Worm (Caenorhabditis elegans) whole organism, L4 larva: Measurements from ENCODE around the gene R160.14.

Experiments used
- F26F4.8 ChIP-seq: fragments of 200-800 bp; sonication (Bioruptor generic); conservative IDR thresholded peaks from 2 replicates; pipeline ENCODE4 v1.3.6; 2022; ENCODE audit warnings: missing genetic modification characterization, missing compliant biosample characterization
- F37D6.2 ChIP-seq: sonication (generic microtip); optimal IDR thresholded peaks from 2 replicates; lab custom pipeline; 2016; ENCODE audit warnings: mild to moderate bottlenecking, missing genetic modification characterization, missing compliant biosample characterization
- F49E8.2 ChIP-seq: sonication (generic microtip); optimal IDR thresholded peaks from 2 replicates; lab custom pipeline; 2016; ENCODE audit warnings: missing compliant biosample characterization, mild to moderate bottlenecking, missing genetic modification characterization, borderline replicate concordance
- R02D3.7 ChIP-seq: fragments of 150-350 bp; sonication (generic microtip); optimal IDR thresholded peaks from 3 replicates; lab custom pipeline; 2014; ENCODE audit warnings: missing biosample characterization, missing genetic modification characterization
- T26A8.4 ChIP-seq: fragments of 200-800 bp; sonication (Bioruptor generic); IDR thresholded peaks from 2 replicates; pipeline ENCODE4 v1.3.6; 2022; ENCODE audit warnings: missing genetic modification characterization, missing compliant biosample characterization
- Y48G9A.11 ChIP-seq: fragments of 200-800 bp; sonication (Bioruptor generic); IDR thresholded peaks from 2 replicates; pipeline ENCODE4 v1.3.6; 2022; ENCODE audit warnings: missing genetic modification reagents, missing genetic modification characterization, missing compliant biosample characterization
- Y75B8A.6 ChIP-seq: fragments of 200-800 bp; sonication (Bioruptor generic); IDR thresholded peaks from 2 replicates; pipeline ENCODE4 v1.3.6; 2022; ENCODE audit warnings: missing genetic modification reagents, missing genetic modification characterization, missing compliant biosample characterization
- ZK337.2 ChIP-seq: fragments of 200-800 bp; sonication (Bioruptor generic); IDR thresholded peaks from 2 replicates; pipeline ENCODE4 v1.3.6; 2022; ENCODE audit warnings: missing genetic modification reagents, missing genetic modification characterization, missing compliant biosample characterization
- ZK546.5 ChIP-seq, 2 experiments: sonication (generic microtip); optimal IDR thresholded peaks; 2 replicates each; lab custom pipeline; 2017; ENCODE audit warnings: missing biosample characterization in 2 of 2, missing genetic modification characterization in 2 of 2
- aha-1 ChIP-seq: fragments of 150-350 bp; peaks from one replicate; lab custom pipeline; 2014; ENCODE audit warnings: missing biosample characterization, missing genetic modification characterization
- aly-2 ChIP-seq: sonication (generic microtip); optimal IDR thresholded peaks from 2 replicates; lab custom pipeline; 2018; ENCODE audit warnings: missing biosample characterization, missing genetic modification characterization
- ceh-28 ChIP-seq: fragments of 150-350 bp; optimal IDR thresholded peaks from 2 replicates; lab custom pipeline; 2014; ENCODE audit warnings: missing biosample characterization, missing genetic modification reagents, missing genetic modification characterization
- ceh-62 ChIP-seq: sonication (generic microtip); optimal IDR thresholded peaks from 2 replicates; lab custom pipeline; 2017; ENCODE audit warnings: missing biosample characterization, missing genetic modification characterization
- ceh-82 ChIP-seq: sonication (generic microtip); optimal IDR thresholded peaks from 2 replicates; lab custom pipeline; 2017; ENCODE audit warnings: missing biosample characterization, missing genetic modification characterization
- ces-1 ChIP-seq: fragments of 150-350 bp; sonication (generic microtip); optimal IDR thresholded peaks from 4 replicates; lab custom pipeline; 2014; ENCODE audit warnings: missing biosample characterization, missing genetic modification reagents, missing genetic modification characterization
- daf-19 ChIP-seq: fragments of 200-800 bp; sonication (Bioruptor generic); conservative IDR thresholded peaks from 2 replicates; pipeline ENCODE4 v1.3.6; 2022; ENCODE audit warnings: missing genetic modification characterization, missing compliant biosample characterization
- dmd-8 ChIP-seq: fragments of 200-800 bp; sonication (Bioruptor generic); IDR thresholded peaks from 2 replicates; pipeline ENCODE4 v1.3.6; 2022; ENCODE audit warnings: missing genetic modification characterization, missing compliant biosample characterization
- dmd-9 ChIP-seq: fragments of 200-800 bp; sonication (Bioruptor generic); IDR thresholded peaks from 2 replicates; pipeline ENCODE4 v1.3.6; 2022; ENCODE audit warnings: missing genetic modification reagents, missing genetic modification characterization, missing compliant biosample characterization
- dve-1 ChIP-seq: sonication (generic microtip); optimal IDR thresholded peaks from 2 replicates; lab custom pipeline; 2017; ENCODE audit warnings: antibody characterized with exemption, mild to moderate bottlenecking, missing genetic modification characterization, missing compliant biosample characterization; ENCODE audit not compliant: insufficient read depth
- egl-27 ChIP-seq: sonication (generic microtip); optimal IDR thresholded peaks from 3 replicates; lab custom pipeline; 2017; ENCODE audit warnings: missing biosample characterization, missing genetic modification reagents, missing genetic modification characterization
- fkh-10 ChIP-seq: fragments of 150-350 bp; optimal IDR thresholded peaks from 2 replicates; lab custom pipeline; 2014; ENCODE audit warnings: missing biosample characterization, missing genetic modification reagents, missing genetic modification characterization
- hlh-11 ChIP-seq: fragments of 200-800 bp; sonication (Bioruptor generic); optimal IDR thresholded peaks from 2 replicates; lab custom pipeline; 2018; ENCODE audit warnings: mild to moderate bottlenecking, missing genetic modification characterization, missing compliant biosample characterization
- hmg-1.1 ChIP-seq: fragments of 200-800 bp; sonication (Bioruptor generic); IDR thresholded peaks from 2 replicates; pipeline ENCODE4 v1.3.6; 2022; ENCODE audit warnings: missing genetic modification reagents, missing genetic modification characterization, missing compliant biosample characterization
- lim-7 ChIP-seq: fragments of 200-800 bp; sonication (Bioruptor generic); IDR thresholded peaks from 2 replicates; pipeline ENCODE4 v1.3.6; 2022; ENCODE audit warnings: missing genetic modification characterization, missing compliant biosample characterization
- lin-13 ChIP-seq: fragments of 150-350 bp; optimal IDR thresholded peaks from 2 replicates; lab custom pipeline; 2014; ENCODE audit warnings: missing biosample characterization, missing genetic modification reagents, missing genetic modification characterization
- lin-38 ChIP-seq: fragments of 200-800 bp; sonication (Bioruptor generic); IDR thresholded peaks from 2 replicates; pipeline ENCODE4 v1.3.6; 2022; ENCODE audit warnings: missing genetic modification reagents, missing genetic modification characterization, missing compliant biosample characterization
- lsy-2 ChIP-seq, 2 experiments: fragments of 150-350 bp in 1 of 2; sonication (generic microtip) in 1 of 2; optimal IDR thresholded peaks; 2 replicates each; lab custom pipeline; 2014 to 2017; ENCODE audit warnings: missing biosample characterization in 2 of 2, missing genetic modification characterization in 2 of 2
- madf-9 ChIP-seq: fragments of 200-800 bp; sonication (Bioruptor generic); conservative IDR thresholded peaks from 2 replicates; pipeline ENCODE4 v1.3.6; 2022; ENCODE audit warnings: missing genetic modification reagents, missing genetic modification characterization, missing compliant biosample characterization
- mdl-1 ChIP-seq, 2 experiments: fragments of 150-350 bp in 1 of 2; sonication (generic microtip) in 1 of 2; optimal IDR thresholded peaks; 2 replicates each; lab custom pipeline; 2014 to 2017; ENCODE audit warnings: missing biosample characterization in 2 of 2, missing genetic modification characterization in 2 of 2
- mxl-3 ChIP-seq: fragments of 200-800 bp; sonication (Bioruptor generic); optimal IDR thresholded peaks from 2 replicates; lab custom pipeline; 2018; ENCODE audit warnings: mild to moderate bottlenecking, missing genetic modification characterization, missing compliant biosample characterization
- nhr-10 ChIP-seq: fragments of 150-350 bp; optimal IDR thresholded peaks from 2 replicates; lab custom pipeline; 2014; ENCODE audit warnings: missing biosample characterization, missing genetic modification characterization
- nhr-102 ChIP-seq: sonication (generic microtip); optimal IDR thresholded peaks from 2 replicates; lab custom pipeline; 2016; ENCODE audit warnings: mild to moderate bottlenecking, missing genetic modification characterization, moderate library complexity, missing compliant biosample characterization
- nhr-11 ChIP-seq: fragments of 150-350 bp; optimal IDR thresholded peaks from 2 replicates; lab custom pipeline; 2014; ENCODE audit warnings: missing biosample characterization, missing genetic modification characterization
- nhr-25 ChIP-seq: sonication (generic microtip); optimal IDR thresholded peaks from 2 replicates; lab custom pipeline; 2017; ENCODE audit warnings: missing genetic modification characterization, mild to moderate bottlenecking, missing compliant biosample characterization, antibody characterized with exemption, moderate library complexity, borderline replicate concordance; ENCODE audit not compliant: insufficient read depth
- nhr-42 ChIP-seq: fragments of 200-800 bp; sonication (Bioruptor generic); IDR thresholded peaks from 2 replicates; pipeline ENCODE4 v1.3.6; 2022; ENCODE audit warnings: missing genetic modification characterization, missing compliant biosample characterization
- nhr-6 ChIP-seq: fragments of 150-350 bp; optimal IDR thresholded peaks from 2 replicates; lab custom pipeline; 2014; ENCODE audit warnings: missing biosample characterization, missing genetic modification characterization
- sdz-12 ChIP-seq: fragments of 200-800 bp; sonication (Bioruptor generic); optimal IDR thresholded peaks from 2 replicates; lab custom pipeline; 2018; ENCODE audit warnings: mild to moderate bottlenecking, missing genetic modification characterization, missing compliant biosample characterization
- set-16 ChIP-seq: fragments of 200-800 bp; sonication (Bioruptor generic); IDR thresholded peaks from 2 replicates; pipeline ENCODE4 v1.3.6; 2022; ENCODE audit warnings: missing genetic modification reagents, missing genetic modification characterization, missing compliant biosample characterization
- skn-1 ChIP-seq: fragments of 150-350 bp; optimal IDR thresholded peaks from 2 replicates; lab custom pipeline; 2014; ENCODE audit warnings: missing biosample characterization, missing genetic modification characterization
- snpc-4 ChIP-seq: fragments of 150-350 bp; optimal IDR thresholded peaks from 2 replicates; lab custom pipeline; 2014; ENCODE audit warnings: missing biosample characterization, missing genetic modification characterization
- tag-97 ChIP-seq: fragments of 200-800 bp; sonication (Bioruptor generic); IDR thresholded peaks from 2 replicates; pipeline ENCODE4 v1.3.6; 2022; ENCODE audit warnings: missing genetic modification characterization, missing compliant biosample characterization
- zag-1 ChIP-seq: fragments of 150-350 bp; optimal IDR thresholded peaks from 2 replicates; lab custom pipeline; 2014; ENCODE audit warnings: missing biosample characterization, missing genetic modification characterization
- zfp-3 ChIP-seq: fragments of 200-800 bp; sonication (Bioruptor generic); conservative IDR thresholded peaks from 2 replicates; pipeline ENCODE4 v1.3.6; 2022; ENCODE audit warnings: missing genetic modification reagents, missing genetic modification characterization, missing compliant biosample characterization
- zip-2 ChIP-seq: fragments of 150-350 bp; optimal IDR thresholded peaks from 2 replicates; lab custom pipeline; 2014; ENCODE audit warnings: missing biosample characterization, missing genetic modification characterization
- ztf-11 ChIP-seq: fragments of 150-350 bp; optimal IDR thresholded peaks from 2 replicates; lab custom pipeline; 2014; ENCODE audit warnings: missing biosample characterization, missing genetic modification characterization
- ztf-7 ChIP-seq: fragments of 150-350 bp; optimal IDR thresholded peaks from 2 replicates; lab custom pipeline; 2014; ENCODE audit warnings: missing biosample characterization, missing genetic modification characterization

R160.14 gene

DNA sequence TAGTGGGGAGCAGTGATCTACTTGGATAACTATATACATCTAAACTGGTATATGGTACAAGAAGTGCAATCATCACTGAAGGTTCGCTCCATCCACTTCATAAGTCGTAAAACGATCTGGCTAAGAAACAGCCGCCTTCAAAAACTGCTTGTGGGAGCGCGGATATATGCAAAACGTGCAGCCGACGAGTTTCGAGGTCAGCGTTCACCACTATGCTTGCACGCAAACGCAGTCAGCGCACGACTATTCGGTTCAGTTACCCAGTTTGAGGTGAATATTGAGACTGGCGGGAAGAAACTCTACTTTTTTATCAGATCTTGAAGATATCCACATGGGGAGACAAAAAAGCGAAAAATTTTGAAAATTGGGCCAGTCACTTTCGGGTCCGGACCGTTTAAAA is 22.6 kb upstream of the R160.14 start:
- TF ChIP-seq Y48G9A.11 (GFP tag; lab: Robert Waterston, UW) = 0 out of 2 replicates have a peak, but pooled peaks have one; percentile 21

DNA sequence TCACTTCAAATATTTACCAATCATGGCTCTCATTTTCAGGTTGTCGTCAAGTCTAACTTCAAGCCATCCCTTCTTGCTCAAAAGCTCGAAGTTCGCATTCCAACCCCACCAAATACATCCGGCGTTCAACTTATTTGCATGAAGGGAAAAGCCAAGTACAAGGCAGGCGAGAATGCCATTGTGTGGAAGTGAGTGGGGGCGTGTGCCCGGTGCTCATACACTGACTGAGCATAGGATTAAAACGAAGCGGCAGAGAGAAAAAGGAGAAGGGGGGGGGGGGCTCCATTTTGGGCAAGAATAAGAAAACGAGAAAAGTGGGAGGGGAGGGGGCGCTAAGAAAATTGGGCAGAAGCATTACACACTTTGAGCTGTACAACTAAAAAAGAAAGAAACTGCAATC is 19.8 kb upstream of the R160.14 start:
- TF ChIP-seq nhr-102 (tag; lab: Kevin White, UChicago) = no peak
- TF ChIP-seq ces-1 = no peak
- no peak for TF ChIP-seq F26F4.8 (GFP tag; lab: Robert Waterston, UW)
- no peak for TF ChIP-seq ceh-82
- no peak for TF ChIP-seq T26A8.4 (GFP tag; lab: Robert Waterston, UW)
- 0 out of 2 replicates have a peak, but pooled peaks have one; percentile 19 for TF ChIP-seq hmg-1.1 (GFP tag; lab: Robert Waterston, UW)
- no peak for TF ChIP-seq ztf-11 (tag; lab: Kevin White, UChicago)
- no peak for TF ChIP-seq ceh-28
- TF ChIP-seq aha-1 (tag; lab: Kevin White, UChicago) = peak; percentile 81
- TF ChIP-seq F49E8.2 (tag; lab: Kevin White, UChicago) = no peak
- TF ChIP-seq Y75B8A.6 (GFP tag; lab: Robert Waterston, UW) = no peak
- TF ChIP-seq, all 104 proteins: peak for 2

DNA sequence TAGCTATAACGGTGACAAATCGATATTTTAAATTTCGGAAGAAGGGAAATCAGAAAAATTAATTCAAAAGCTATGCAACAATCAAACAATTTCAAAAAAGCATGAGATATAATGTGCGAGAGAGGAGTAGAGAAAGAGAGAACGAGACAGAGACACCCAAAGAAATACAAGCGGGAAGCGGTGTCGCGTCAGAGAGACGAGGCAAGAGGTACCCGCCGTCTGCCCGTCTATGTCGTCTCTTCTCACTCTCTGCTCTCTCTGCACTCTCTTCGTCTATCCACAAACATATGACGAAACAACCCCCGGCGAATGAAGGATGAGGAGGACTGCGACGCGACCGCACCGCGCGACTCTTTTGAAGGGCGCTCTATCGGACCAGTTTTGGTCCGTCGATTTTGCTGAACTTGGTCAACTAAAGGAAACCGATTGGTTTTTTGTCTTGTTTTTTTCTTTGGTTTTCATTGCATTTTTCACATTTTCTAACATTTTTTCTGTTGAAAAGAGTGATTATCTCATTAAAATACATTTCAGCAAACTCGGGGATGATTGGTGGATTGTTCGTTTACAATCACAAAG is 17.0 kb upstream of the R160.14 start, which contains the start of gene dpy-23:
Gene dpy-23 (plus strand): TSS at position 526 of the 576 bp plus-strand sequence.
- no peak for TF ChIP-seq Y75B8A.6 (GFP tag; lab: Robert Waterston, UW)
- TF ChIP-seq nhr-25 (tag; lab: Kevin White, UChicago) = peak; percentile 90
- TF ChIP-seq nhr-11 (tag; lab: Kevin White, UChicago) = peak; percentile 92
- peak; percentile 84 for TF ChIP-seq F37D6.2 (tag; lab: Kevin White, UChicago)
- peak; percentile 91 for TF ChIP-seq lin-13
- TF ChIP-seq daf-19 (GFP tag; lab: Robert Waterston, UW) = no peak
- TF ChIP-seq set-16 = peak; percentile 89
- peak; percentile 38 for TF ChIP-seq zip-2 (tag; lab: Kevin White, UChicago)
- peak; percentile 85 for TF ChIP-seq nhr-10 (tag; lab: Kevin White, UChicago)
- 0 out of 2 replicates have a peak, but pooled peaks have one; percentile 50 for TF ChIP-seq dmd-9 (GFP tag; lab: Robert Waterston, UW)
- no peak for TF ChIP-seq egl-27 (tag; lab: Kevin White, UChicago)
- peak; percentile 70 for TF ChIP-seq fkh-10 (GFP tag; lab: Kevin White, UChicago)
- TF ChIP-seq aly-2 (tag; lab: Kevin White, UChicago) = no peak
- TF ChIP-seq ztf-11 (tag; lab: Kevin White, UChicago) = no peak
- no peak for TF ChIP-seq ceh-62 (tag; lab: Kevin White, UChicago)
- TF ChIP-seq snpc-4 (tag; lab: Kevin White, UChicago) = no peak
- TF ChIP-seq skn-1 = no peak
- no peak for TF ChIP-seq dmd-8
- TF ChIP-seq ztf-7 (tag; lab: Kevin White, UChicago) = peak; percentile 52
- TF ChIP-seq nhr-42 = peak; percentile 77; the same call in 1 of the 2 replicates
- TF ChIP-seq aha-1 (tag; lab: Kevin White, UChicago) = peak; percentile 99
- TF ChIP-seq ceh-82 = no peak
- TF ChIP-seq dve-1 (tag; lab: Kevin White, UChicago) = peak; percentile 96
- peak; percentile 95 for TF ChIP-seq nhr-6 (tag; lab: Kevin White, UChicago)
- TF ChIP-seq lim-7 = peak; percentile 63
- no peak for TF ChIP-seq Y48G9A.11 (GFP tag; lab: Robert Waterston, UW)
- no peak for TF ChIP-seq ZK546.5 (tag; optimal IDR thresholded peaks at IDR 0.05; lab: Kevin White, UChicago)
- no peak for TF ChIP-seq ZK337.2 (GFP tag; lab: Robert Waterston, UW)
- TF ChIP-seq R02D3.7 (tag; lab: Kevin White, UChicago) = no peak
- peak; percentile 80 to 89 for TF ChIP-seq lsy-2 (tag; optimal IDR thresholded peaks at IDR 0.05; lab: Kevin White, UChicago)
- TF ChIP-seq hlh-11 (tag; lab: Kevin White, UChicago) = peak; percentile 98
- TF ChIP-seq madf-9 (GFP tag; lab: Robert Waterston, UW) = peak; percentile 82
- TF ChIP-seq lin-38 = peak; percentile 60
- TF ChIP-seq F49E8.2 (tag; lab: Kevin White, UChicago) = no peak
- TF ChIP-seq zag-1 (tag; lab: Kevin White, UChicago) = peak; percentile 77
- peak; percentile 67; the same call in 1 of the 2 replicates for TF ChIP-seq zfp-3 (GFP tag; lab: Robert Waterston, UW)
- TF ChIP-seq mxl-3 (GFP tag; lab: Kevin White, UChicago) = peak; percentile 82
- TF ChIP-seq T26A8.4 (GFP tag; lab: Robert Waterston, UW) = peak; percentile 82
- TF ChIP-seq sdz-12 (GFP tag; lab: Kevin White, UChicago) = no peak
- TF ChIP-seq mdl-1 (tag; optimal IDR thresholded peaks at IDR 0.05; lab: Kevin White, UChicago) = peak; percentile 78 to 90
- TF ChIP-seq ces-1 = no peak
- no peak for TF ChIP-seq tag-97 (GFP tag; lab: Robert Waterston, UW)
